Fruit fly (Drosophila melanogaster): Measurements from ENCODE around the gene CG32085.
A peak's percentile ranks its signal among the peaks of the same experiment; 100 is the strongest.

The CG32085 gene

DNA sequence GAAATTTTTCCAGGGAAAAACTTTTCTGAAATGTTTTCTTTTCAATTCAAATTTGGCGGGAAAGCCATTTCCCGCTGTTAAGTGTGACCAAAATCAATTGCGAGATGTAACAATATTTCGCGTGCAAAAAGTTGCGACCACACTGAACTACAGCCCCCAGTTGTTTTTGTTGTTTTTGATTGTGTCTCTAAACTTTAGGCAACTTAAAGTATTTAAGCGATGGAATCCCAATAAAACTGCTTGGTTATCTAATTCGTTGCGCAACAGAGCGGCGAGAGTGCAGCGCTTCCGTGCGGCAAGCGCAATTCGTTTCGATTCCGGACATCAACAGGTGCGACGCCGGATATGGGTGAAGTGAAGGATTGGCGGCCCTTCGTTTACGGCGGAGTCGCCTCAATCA is 40.6 kb upstream of the CG32085 start, which contains the start of gene Bmcp (continued):
- TF ChIP-seq CG18764 (GFP tag; optimal IDR thresholded peaks at IDR 0.05) (no peak), CG11085 (GFP tag; IDR thresholded peaks at IDR 0.05) (no peak), CG12942 (GFP tag; optimal IDR thresholded peaks at IDR 0.05) (no peak), CG11696 (GFP tag; IDR thresholded peaks at IDR 0.05) (no peak), CG10366 (GFP tag; IDR thresholded peaks at IDR 0.05) (no peak), CG3163 (GFP tag; optimal IDR thresholded peaks at IDR 0.05) (no peak), grau (tag; optimal IDR thresholded peaks at IDR 0.05) (peak; percentile 20), ab (GFP tag; optimal IDR thresholded peaks at IDR 0.05) (no peak), NFAT (GFP tag; IDR thresholded peaks at IDR 0.05) (no peak), gfzf (GFP tag; optimal IDR thresholded peaks at IDR 0.05) (peak; percentile 88), CG13296 (GFP tag; optimal IDR thresholded peaks at IDR 0.05) (peak; percentile 14), CG34422 (GFP tag; IDR thresholded peaks at IDR 0.05) (peak; percentile 47; the same call in 1 of the 3 replicates), CG17912 (GFP tag; optimal IDR thresholded peaks at IDR 0.05) (peak; percentile 21), CG31388 (GFP tag; optimal IDR thresholded peaks at IDR 0.05) (no peak), CG2199 (GFP tag; IDR thresholded peaks at IDR 0.05) (no peak), BtbVII (GFP tag; optimal IDR thresholded peaks at IDR 0.05) (peak; percentile 38), salm (tag; optimal IDR thresholded peaks at IDR 0.05) (no peak), CG7357 (GFP tag; IDR thresholded peaks at IDR 0.05) (no peak), Atf3 (GFP tag; optimal IDR thresholded peaks at IDR 0.05) (no peak), ci (GFP tag; IDR thresholded peaks at IDR 0.05) (peak; percentile 33; the same call in 1 of the 3 replicates), CG10462 (GFP tag; optimal IDR thresholded peaks at IDR 0.05) (no peak), CG4360 (GFP tag; IDR thresholded peaks at IDR 0.05) (peak; percentile 76), rib (GFP tag; IDR thresholded peaks at IDR 0.05) (no peak), amos (GFP tag; IDR thresholded peaks at IDR 0.05; ENCODE audit: partially characterized antibody) (0 out of 2 replicates have a peak, but pooled peaks have one; percentile 7), CG10147 (GFP tag; optimal IDR thresholded peaks at IDR 0.05) (no peak), CG17361 (GFP tag; IDR thresholded peaks at IDR 0.05) (no peak), sens-2 (GFP tag; IDR thresholded peaks at IDR 0.05) (no peak), CG2116 (GFP tag; optimal IDR thresholded peaks at IDR 0.05) (peak; percentile 29), CG8290 (GFP tag; optimal IDR thresholded peaks at IDR 0.05) (no peak), CG8290 (tag; optimal IDR thresholded peaks at IDR 0.05) (peak in 1 of 2 experiments; percentile 28), CG16779 (GFP tag; IDR thresholded peaks at IDR 0.05) (no peak), Trl (optimal IDR thresholded peaks at IDR 0.05) (no peak), Trl (GFP tag; optimal IDR thresholded peaks at IDR 0.05) (no peak), klu (GFP tag; IDR thresholded peaks at IDR 0.05) (no peak), CG17802 (tag; optimal IDR thresholded peaks at IDR 0.05) (no peak), vvl (GFP tag; IDR thresholded peaks at IDR 0.05) (peak; percentile 26; the same call in 1 of the 2 replicates), Taf1 (GFP tag; IDR thresholded peaks at IDR 0.05) (no peak), h (optimal IDR thresholded peaks at IDR 0.05) (no peak), odd (GFP tag; optimal IDR thresholded peaks at IDR 0.05) (peak; percentile 8), Nf-YA (GFP tag; IDR thresholded peaks at IDR 0.05) (no peak), CG18619 (GFP tag; optimal IDR thresholded peaks at IDR 0.05) (peak; percentile 1), CG34224 (GFP tag; IDR thresholded peaks at IDR 0.05; ENCODE audit: partially characterized antibody) (no peak), PHDP (tag; optimal IDR thresholded peaks at IDR 0.05) (no peak), CG13775 (GFP tag; optimal IDR thresholded peaks at IDR 0.05) (no peak), Poxn (GFP tag; IDR thresholded peaks at IDR 0.05) (no peak), chinmo (GFP tag; IDR thresholded peaks at IDR 0.05; ENCODE audit: partially characterized antibody) (0 out of 4 replicates have a peak, but pooled peaks have one; percentile 13), CG32767 (GFP tag; IDR thresholded peaks at IDR 0.05) (no peak), CG13287 (GFP tag; IDR thresholded peaks at IDR 0.05; ENCODE audit: partially characterized antibody) (peak; percentile 48; the same call in 1 of the 2 replicates), CG31224 (GFP tag; IDR thresholded peaks at IDR 0.05) (no peak), B-H1 (GFP tag; IDR thresholded peaks at IDR 0.05) (no peak), Ets65A (GFP tag) (no peak), CG12744 (GFP tag; optimal IDR thresholded peaks at IDR 0.05) (no peak), CG11504 (tag; optimal IDR thresholded peaks at IDR 0.05) (peak; percentile 30), CG10209 (GFP tag; optimal IDR thresholded peaks at IDR 0.05) (no peak)

Data from whole organism, embryonic.